Worm (Caenorhabditis elegans): ENCODE results near the gene ced-10.

Gene ced-10

DNA sequence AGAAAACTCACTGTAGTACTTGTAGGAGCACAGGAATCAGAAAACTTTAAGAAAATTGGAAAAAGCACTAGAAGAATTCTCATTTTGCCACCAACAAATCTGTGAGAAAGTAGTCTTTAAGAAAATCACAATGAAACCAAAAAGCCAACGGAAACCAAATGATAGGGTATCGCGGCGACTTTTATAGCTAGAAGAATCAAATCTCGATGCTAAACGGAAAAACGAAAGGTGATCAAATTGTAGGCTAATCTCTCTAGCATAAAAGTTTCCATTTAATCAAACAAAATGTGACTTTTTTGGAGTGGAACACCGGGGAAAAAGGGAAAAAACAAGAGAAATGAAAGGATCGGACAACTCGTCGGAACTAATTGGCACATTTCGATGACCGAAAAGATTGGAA, 13.0 kb downstream of the ced-10 start, which contains the start of gene C09G12.17:
Gene C09G12.17 (minus strand): TSS at position 101 of the 400 bp plus-strand sequence.
- no peak for TF ChIP-seq sox-4 (tag; optimal IDR thresholded peaks at IDR 0.05)
- TF ChIP-seq dve-1 (tag; optimal IDR thresholded peaks at IDR 0.05) = no peak
- no peak for TF ChIP-seq unc-86 (tag; optimal IDR thresholded peaks at IDR 0.05)
- no peak for TF ChIP-seq ceh-48 (tag; optimal IDR thresholded peaks at IDR 0.05)
- no peak for TF ChIP-seq F13H6.1 (tag; optimal IDR thresholded peaks at IDR 0.05)
- no peak for TF ChIP-seq C38D4.7 (GFP tag; optimal IDR thresholded peaks at IDR 0.05)
- TF ChIP-seq fkh-10 (GFP tag; optimal IDR thresholded peaks at IDR 0.05) = no peak

DNA sequence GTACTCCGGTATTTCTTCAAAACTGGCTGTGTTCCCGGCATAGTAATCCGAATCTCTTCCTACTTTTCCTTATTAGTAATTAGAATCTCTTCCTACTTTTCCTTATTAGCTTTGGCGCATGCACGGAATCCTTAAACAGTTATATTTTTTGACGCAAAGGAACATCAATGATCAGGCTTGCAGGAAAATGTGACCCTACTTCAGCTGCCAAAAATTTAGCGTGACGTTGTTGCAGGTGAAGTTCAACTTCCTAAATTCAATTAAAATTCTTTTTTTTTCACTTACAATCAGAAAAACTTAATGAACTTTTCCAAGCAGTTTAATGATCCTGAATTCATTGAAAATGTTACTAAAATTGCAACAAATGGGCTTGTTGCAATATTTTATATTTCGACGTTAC, 16.0 kb downstream of the ced-10 start, which contains the start of gene srz-79:
Gene srz-79 (plus strand): TSS at position 301 of the 400 bp plus-strand sequence.
- TF ChIP-seq gmeb-2 (tag; optimal IDR thresholded peaks at IDR 0.05) (no peak), F13H6.1 (tag; optimal IDR thresholded peaks at IDR 0.05) (no peak), C38D4.7 (GFP tag; optimal IDR thresholded peaks at IDR 0.05) (no peak), sox-2 (GFP tag; IDR thresholded peaks at IDR 0.05) (no peak), zip-5 (tag; optimal IDR thresholded peaks at IDR 0.05) (no peak), ztf-16 (tag; optimal IDR thresholded peaks at IDR 0.05) (no peak), unc-3 (GFP tag; conservative IDR thresholded peaks at IDR 0.05) (no peak), unc-3 (tag; optimal IDR thresholded peaks at IDR 0.05) (no peak), tbx-2 (tag; optimal IDR thresholded peaks at IDR 0.05) (no peak)

ce11 chrIV:3491477-3491876, 17.9 kb downstream of the ced-10 start, which contains the start of gene srz-78:
TSS of gene srz-78 (plus strand) at chrIV:3491777.
- TF ChIP-seq ets-4 (tag; optimal IDR thresholded peaks at IDR 0.05) (no peak), fkh-6 (tag; optimal IDR thresholded peaks at IDR 0.05) (no peak), ceh-48 (tag; optimal IDR thresholded peaks at IDR 0.05) (no peak), nhr-232 (tag; optimal IDR thresholded peaks at IDR 0.05) (no peak), dmd-4 (tag; optimal IDR thresholded peaks at IDR 0.05; ENCODE audit: borderline replicate concordance) (no peak), elt-4 (tag; optimal IDR thresholded peaks at IDR 0.05) (no peak), lin-11 (tag; optimal IDR thresholded peaks at IDR 0.05) (no peak), ceh-6 (GFP tag; optimal IDR thresholded peaks at IDR 0.05) (no peak), hlh-13 (GFP tag; optimal IDR thresholded peaks at IDR 0.05) (no peak), unc-86 (tag; optimal IDR thresholded peaks at IDR 0.05) (no peak), pag-3 (tag; optimal IDR thresholded peaks at IDR 0.05; ENCODE audit: borderline replicate concordance) (no peak), madf-2 (tag; optimal IDR thresholded peaks at IDR 0.05) (no peak), unc-55 (GFP tag; optimal IDR thresholded peaks at IDR 0.05) (no peak), pros-1 (tag; optimal IDR thresholded peaks at IDR 0.05) (no peak), rnt-1 (tag; optimal IDR thresholded peaks at IDR 0.05) (no peak), hlh-8 (tag; optimal IDR thresholded peaks at IDR 0.05) (no peak), lim-6 (tag; optimal IDR thresholded peaks at IDR 0.05) (no peak), pax-1 (tag; optimal IDR thresholded peaks at IDR 0.05) (no peak)

ce11 chrIV:3482195-3482959, 26.9 kb downstream of the ced-10 start, which contains the start of gene srz-82:
TSS of gene srz-82 (plus strand) at chrIV:3482895.
- TF ChIP-seq pat-9 (tag; optimal IDR thresholded peaks at IDR 0.05) (no peak), gmeb-2 (tag; optimal IDR thresholded peaks at IDR 0.05) (no peak), dmd-4 (tag; optimal IDR thresholded peaks at IDR 0.05; ENCODE audit: borderline replicate concordance) (no peak), ahr-1 (tag; optimal IDR thresholded peaks at IDR 0.05) (no peak), unc-3 (GFP tag; conservative IDR thresholded peaks at IDR 0.05) (no peak), unc-3 (tag; optimal IDR thresholded peaks at IDR 0.05) (no peak), rnt-1 (tag; optimal IDR thresholded peaks at IDR 0.05) (no peak), fkh-10 (GFP tag; optimal IDR thresholded peaks at IDR 0.05) (no peak), ceh-9 (tag; optimal IDR thresholded peaks at IDR 0.05) (no peak)

ce11 chrIV:3481760-3482159, 27.6 kb downstream of the ced-10 start, which contains the start of gene srz-37:
TSS of gene srz-37 (minus strand) at chrIV:3481860.
- TF ChIP-seq fkh-10 (GFP tag; optimal IDR thresholded peaks at IDR 0.05) (no peak), pha-2 (tag; optimal IDR thresholded peaks at IDR 0.05) (no peak), ceh-14 (tag; optimal IDR thresholded peaks at IDR 0.05) (no peak), ceh-9 (tag; optimal IDR thresholded peaks at IDR 0.05) (no peak), ceh-19 (GFP tag; optimal IDR thresholded peaks at IDR 0.05) (no peak), Y22D7AL.16 (tag; optimal IDR thresholded peaks at IDR 0.05) (no peak), ceh-48 (tag; optimal IDR thresholded peaks at IDR 0.05) (no peak), tbx-2 (tag; optimal IDR thresholded peaks at IDR 0.05) (no peak), lim-6 (tag; optimal IDR thresholded peaks at IDR 0.05) (no peak), hlh-30 (tag; optimal IDR thresholded peaks at IDR 0.05; ENCODE audit: insufficient read depth) (no peak), hlh-6 (tag; optimal IDR thresholded peaks at IDR 0.05) (no peak), pha-4 (tag; optimal IDR thresholded peaks at IDR 0.05) (no peak), fax-1 (tag; optimal IDR thresholded peaks at IDR 0.05) (no peak), hlh-15 (tag; optimal IDR thresholded peaks at IDR 0.05) (no peak), ceh-34 (tag; optimal IDR thresholded peaks at IDR 0.05) (no peak), ceh-2 (tag; optimal IDR thresholded peaks at IDR 0.05) (no peak)

All from whole organism, late embryonic.